Fruit fly (Drosophila melanogaster): Measurements from ENCODE around the gene Gel.

DNA sequence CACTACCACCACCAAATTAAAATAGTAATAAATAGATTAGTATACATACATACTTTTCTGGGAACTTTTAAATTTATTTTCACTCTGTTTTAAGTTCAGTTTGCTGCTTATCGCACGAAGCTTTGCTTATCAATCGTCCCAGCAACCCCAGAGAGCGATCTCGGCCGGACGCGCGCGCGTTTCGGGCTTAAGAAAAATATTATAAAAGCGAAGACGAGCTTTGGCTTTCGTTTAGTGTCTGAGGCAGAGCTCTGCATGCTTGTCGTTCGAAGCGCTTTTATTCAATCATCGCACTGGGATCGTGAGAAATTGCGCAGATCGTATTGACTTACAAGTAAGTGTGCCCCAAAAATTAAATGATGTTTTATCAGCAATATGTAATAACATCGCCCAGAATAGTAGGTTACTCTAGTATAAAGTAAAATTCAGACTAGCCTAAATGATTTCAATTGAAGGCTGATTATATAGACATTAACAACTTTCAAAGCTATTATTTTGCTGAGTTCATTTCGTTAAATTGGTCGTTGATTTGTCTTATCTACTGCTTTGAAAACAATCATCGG is at the start of gene Gel:
- TF ChIP-seq net (GFP tag; optimal IDR thresholded peaks at IDR 0.05) (no peak), CG8632 (GFP tag; optimal IDR thresholded peaks at IDR 0.05) (no peak), CG16779 (tag; optimal IDR thresholded peaks at IDR 0.05) (no peak), CG10669 (GFP tag; optimal IDR thresholded peaks at IDR 0.05) (no peak), topi (GFP tag; optimal IDR thresholded peaks at IDR 0.05) (no peak), CG3919 (GFP tag; optimal IDR thresholded peaks at IDR 0.05) (no peak), acj6 (GFP tag; optimal IDR thresholded peaks at IDR 0.05) (no peak)

All from whole organism, prepupa.